Fruit fly (Drosophila melanogaster) whole organism, pupa: ENCODE data around the gene CG31178.

Experiments
- CG13204 ChIP-seq: fragments of 200-800 bp; sonication (Bioruptor generic); optimal IDR thresholded peaks from 2 replicates; lab custom pipeline; 2018; ENCODE audit warnings: missing biosample characterization, mild to moderate bottlenecking, missing genetic modification characterization, moderate library complexity
- CG15710 ChIP-seq: fragments of 200-800 bp; sonication (Bioruptor generic); optimal IDR thresholded peaks from 2 replicates; lab custom pipeline; 2018; ENCODE audit warnings: missing biosample characterization, mild to moderate bottlenecking, missing genetic modification characterization, moderate library complexity
- CG34367 ChIP-seq: fragments of 200-800 bp; sonication (Bioruptor generic); optimal IDR thresholded peaks from 2 replicates; lab custom pipeline; 2018; ENCODE audit warnings: missing biosample characterization, mild to moderate bottlenecking, missing genetic modification characterization
- CG4496 ChIP-seq: fragments of 200-800 bp; sonication (Bioruptor generic); IDR thresholded peaks from 3 replicates; pipeline ENCODE4 v1.3.6; 2022; ENCODE audit warnings: missing biosample characterization, missing genetic modification characterization
- EcR ChIP-seq: fragments of 200-800 bp; sonication (Bioruptor generic); optimal IDR thresholded peaks from 3 replicates; lab custom pipeline; 2019; ENCODE audit warnings: missing biosample characterization, missing genetic modification characterization, mild to moderate bottlenecking, moderate library complexity, missing genetic modification reagents
- Pif1A ChIP-seq: fragments of 200-800 bp; sonication (Bioruptor generic); optimal IDR thresholded peaks from 3 replicates; lab custom pipeline; 2016; ENCODE audit warnings: missing biosample characterization, missing genetic modification characterization
- Pif1B ChIP-seq: fragments of 200-800 bp; sonication (Bioruptor generic); optimal IDR thresholded peaks from 3 replicates; lab custom pipeline; 2016; ENCODE audit warnings: missing biosample characterization, missing genetic modification characterization
- rn ChIP-seq: fragments of 200-800 bp; sonication (Bioruptor generic); IDR thresholded peaks from 2 replicates; pipeline ENCODE4 v1.3.6; 2022; ENCODE audit warnings: missing biosample characterization, missing genetic modification characterization

DNA sequence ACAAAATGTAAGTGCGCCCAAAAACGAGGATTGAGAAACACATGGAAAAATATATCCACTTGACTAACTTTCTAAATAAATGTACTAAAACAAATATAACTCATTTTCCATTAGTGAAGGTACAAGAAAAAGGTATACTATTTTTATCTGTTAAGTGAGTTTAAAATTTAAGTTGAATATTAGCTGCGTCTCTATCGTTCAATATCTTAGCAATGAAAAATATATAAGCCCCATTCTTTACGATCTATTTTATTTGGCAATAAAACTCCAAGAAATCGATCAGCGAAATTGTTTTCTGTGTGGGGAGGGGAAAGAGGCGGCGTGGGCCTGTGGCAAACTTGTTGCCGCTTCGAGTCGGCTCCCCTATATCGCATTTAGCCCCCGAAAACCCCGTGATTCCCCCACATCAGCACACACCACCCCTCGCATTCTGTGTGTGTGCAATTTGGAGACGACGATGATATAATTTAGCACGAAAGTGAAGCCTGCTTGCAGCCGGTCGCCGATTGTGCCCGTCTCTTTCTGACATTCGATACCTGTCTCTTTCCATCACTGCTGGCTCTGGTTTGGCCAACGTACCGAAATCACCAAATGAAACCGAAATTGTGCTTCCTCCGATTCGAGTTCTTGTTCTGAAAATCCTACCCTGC, 49.3 kb downstream of the CG31178 start:
- peak; percentile 58 for TF ChIP-seq Pif1A (GFP tag; lab: Kevin White, UChicago)
- peak; percentile 43 for TF ChIP-seq Pif1B
- peak; percentile 89 for TF ChIP-seq CG34367 (tag; lab: Kevin White, UChicago)
- TF ChIP-seq CG15710 (tag; lab: Kevin White, UChicago): peak; percentile 94
- no peak for TF ChIP-seq rn (GFP tag; lab: Robert Waterston, UW)
- TF ChIP-seq CG13204: peak; percentile 70
- 0 out of 3 replicates have a peak, but pooled peaks have one; percentile 16 for TF ChIP-seq CG4496 (GFP tag; lab: Robert Waterston, UW)
- TF ChIP-seq EcR: peak; percentile 45
